Worm (Caenorhabditis elegans) whole organism, mixed stage, embryonic: ENCODE results near the gene cht-1.

Experiments
- M03D4.4 ChIP-seq: sonication (generic microtip); optimal IDR thresholded peaks from 2 replicates; lab custom pipeline; 2017; ENCODE audit warnings: mild to moderate bottlenecking, missing genetic modification characterization, missing compliant biosample characterization
- bed-3 ChIP-seq: fragments of 200-800 bp; sonication (Bioruptor generic); optimal IDR thresholded peaks from 3 replicates; lab custom pipeline; 2018; ENCODE audit warnings: mild to moderate bottlenecking, missing genetic modification characterization, moderate library complexity, missing compliant biosample characterization
- blmp-1 ChIP-seq: fragments of 150-350 bp; optimal IDR thresholded peaks from 2 replicates; lab custom pipeline; 2014; ENCODE audit warnings: missing biosample characterization, missing genetic modification characterization
- ceh-39 ChIP-seq: fragments of 150-350 bp; optimal IDR thresholded peaks from 2 replicates; lab custom pipeline; 2014; ENCODE audit warnings: missing biosample characterization, missing genetic modification characterization
- ceh-83 ChIP-seq: fragments of 200-800 bp; sonication (Bioruptor generic); optimal IDR thresholded peaks from 2 replicates; lab custom pipeline; 2018; ENCODE audit warnings: mild to moderate bottlenecking, missing genetic modification characterization, missing compliant biosample characterization
- cnd-1 ChIP-seq: fragments of 200-800 bp; sonication (Bioruptor generic); optimal IDR thresholded peaks from 2 replicates; lab custom pipeline; 2018; ENCODE audit warnings: mild to moderate bottlenecking, missing genetic modification characterization, missing compliant biosample characterization
- drap-1 ChIP-seq: fragments of 200-800 bp; sonication (Bioruptor generic); optimal IDR thresholded peaks from 3 replicates; lab custom pipeline; 2018; ENCODE audit warnings: mild to moderate bottlenecking, missing genetic modification characterization, missing compliant biosample characterization
- elt-1 ChIP-seq: sonication (generic microtip); optimal IDR thresholded peaks from 2 replicates; lab custom pipeline; 2017; ENCODE audit warnings: missing genetic modification characterization, mild to moderate bottlenecking, missing compliant biosample characterization, antibody characterized with exemption, moderate library complexity, borderline replicate concordance; ENCODE audit not compliant: insufficient read depth
- elt-3 ChIP-seq: fragments of 150-350 bp; optimal IDR thresholded peaks from 2 replicates; lab custom pipeline; 2014; ENCODE audit warnings: missing biosample characterization, missing genetic modification characterization
- flh-1 ChIP-seq: fragments of 200-800 bp; sonication (Bioruptor generic); optimal IDR thresholded peaks from 2 replicates; lab custom pipeline; 2018; ENCODE audit warnings: mild to moderate bottlenecking, missing genetic modification characterization, moderate library complexity, missing compliant biosample characterization
- ham-2 ChIP-seq: fragments of 200-800 bp; sonication (Bioruptor generic); optimal IDR thresholded peaks from 2 replicates; lab custom pipeline; 2018; ENCODE audit warnings: mild to moderate bottlenecking, missing genetic modification characterization, missing compliant biosample characterization
- hlh-1 ChIP-seq: fragments of 150-350 bp; optimal IDR thresholded peaks from 2 replicates; lab custom pipeline; 2014; ENCODE audit warnings: missing biosample characterization, missing genetic modification reagents, missing genetic modification characterization
- lin-13 ChIP-seq: fragments of 150-350 bp; optimal IDR thresholded peaks from 2 replicates; lab custom pipeline; 2014; ENCODE audit warnings: missing biosample characterization, missing genetic modification characterization
- lin-32 ChIP-seq: fragments of 200-800 bp; sonication (Bioruptor generic); optimal IDR thresholded peaks from 2 replicates; lab custom pipeline; 2018; ENCODE audit warnings: mild to moderate bottlenecking, missing genetic modification characterization, missing compliant biosample characterization
- lsy-2 ChIP-seq: fragments of 150-350 bp; optimal IDR thresholded peaks from 2 replicates; lab custom pipeline; 2014; ENCODE audit warnings: missing biosample characterization, missing genetic modification characterization
- mab-5 ChIP-seq: fragments of 150-350 bp; optimal IDR thresholded peaks from 2 replicates; lab custom pipeline; 2014; ENCODE audit warnings: missing biosample characterization, missing genetic modification characterization
- mep-1 ChIP-seq: fragments of 150-350 bp; optimal IDR thresholded peaks from 2 replicates; lab custom pipeline; 2017; ENCODE audit warnings: missing biosample characterization, missing genetic modification reagents, missing genetic modification characterization, inconsistent platforms
- nhr-12 ChIP-seq: fragments of 150-350 bp; optimal IDR thresholded peaks from 2 replicates; lab custom pipeline; 2014; ENCODE audit warnings: missing biosample characterization, missing genetic modification characterization
- nhr-2 ChIP-seq: fragments of 150-350 bp; optimal IDR thresholded peaks from 2 replicates; lab custom pipeline; 2014; ENCODE audit warnings: missing biosample characterization, missing genetic modification characterization
- nhr-237 ChIP-seq: fragments of 150-350 bp; optimal IDR thresholded peaks from 2 replicates; lab custom pipeline; 2014; ENCODE audit warnings: missing biosample characterization, missing genetic modification characterization
- nhr-28 ChIP-seq: fragments of 150-350 bp; optimal IDR thresholded peaks from 2 replicates; lab custom pipeline; 2014; ENCODE audit warnings: missing biosample characterization, missing genetic modification characterization
- nhr-76 ChIP-seq: sonication (generic microtip); optimal IDR thresholded peaks from 2 replicates; lab custom pipeline; 2017; ENCODE audit warnings: missing biosample characterization, missing genetic modification characterization
- pha-4 ChIP-seq: fragments of 150-350 bp; optimal IDR thresholded peaks from 2 replicates; lab custom pipeline; 2018; ENCODE audit warnings: missing biosample characterization, missing genetic modification reagents, missing genetic modification characterization
- sem-2 ChIP-seq: fragments of 200-800 bp; sonication (Bioruptor generic); optimal IDR thresholded peaks from 2 replicates; lab custom pipeline; 2018; ENCODE audit warnings: mild to moderate bottlenecking, missing genetic modification characterization, missing compliant biosample characterization
- snpc-4 ChIP-seq: fragments of 150-350 bp; optimal IDR thresholded peaks from 2 replicates; lab custom pipeline; 2014; ENCODE audit warnings: missing biosample characterization, missing genetic modification characterization
- sptf-1 ChIP-seq: sonication (generic microtip); optimal IDR thresholded peaks from 2 replicates; lab custom pipeline; 2017; ENCODE audit warnings: mild to moderate bottlenecking, missing genetic modification characterization, moderate library complexity, missing compliant biosample characterization
- tbx-8 ChIP-seq: fragments of 200-800 bp; sonication (Bioruptor generic); optimal IDR thresholded peaks from 2 replicates; lab custom pipeline; 2018; ENCODE audit warnings: mild to moderate bottlenecking, missing genetic modification characterization, moderate library complexity, missing compliant biosample characterization
- unc-62 ChIP-seq: fragments of 150-350 bp; optimal IDR thresholded peaks from 2 replicates; lab custom pipeline; 2014; ENCODE audit warnings: missing biosample characterization, missing genetic modification reagents, missing genetic modification characterization
- zip-8 ChIP-seq: fragments of 150-350 bp; optimal IDR thresholded peaks from 2 replicates; lab custom pipeline; 2014; ENCODE audit warnings: missing biosample characterization, missing genetic modification characterization
- ztf-11 ChIP-seq: fragments of 150-350 bp; optimal IDR thresholded peaks from 2 replicates; lab custom pipeline; 2014; ENCODE audit warnings: missing biosample characterization, missing genetic modification characterization

cht-1 gene

ce11 chrX:3416063-3416462 is 16.2 kb upstream of the cht-1 start:
- TF ChIP-seq mep-1 (tag; lab: Kevin White, UChicago) = no peak
- TF ChIP-seq tbx-8 = no peak
- no peak for TF ChIP-seq nhr-12 (tag; lab: Kevin White, UChicago)
- TF ChIP-seq blmp-1 (tag; lab: Kevin White, UChicago) = no peak
- no peak for TF ChIP-seq nhr-76 (tag; lab: Kevin White, UChicago)
- no peak for TF ChIP-seq drap-1 (GFP tag; lab: Kevin White, UChicago)
- no peak for TF ChIP-seq zip-8 (tag; lab: Kevin White, UChicago)
- no peak for TF ChIP-seq cnd-1 (tag; lab: Kevin White, UChicago)
- TF ChIP-seq ztf-11 (tag; lab: Kevin White, UChicago) = no peak
- no peak for TF ChIP-seq mab-5 (tag; lab: Kevin White, UChicago)
- no peak for TF ChIP-seq bed-3 (GFP tag; lab: Kevin White, UChicago)
- no peak for TF ChIP-seq M03D4.4
- TF ChIP-seq snpc-4 (tag; lab: Kevin White, UChicago) = no peak
- TF ChIP-seq lin-32 (GFP tag; lab: Kevin White, UChicago) = no peak
- TF ChIP-seq pha-4 (tag; lab: Kevin White, UChicago) = no peak
- no peak for TF ChIP-seq nhr-28 (tag; lab: Kevin White, UChicago)
- TF ChIP-seq sem-2 = no peak
- TF ChIP-seq lin-13 (tag; lab: Kevin White, UChicago) = no peak

ce11 chrX:3414660-3415144 is 14.9 kb upstream of the cht-1 start, which contains the start of gene dhs-27:
dhs-27 (minus strand) TSS chrX:3414710.
- TF ChIP-seq cnd-1 (tag; lab: Kevin White, UChicago) (no peak), elt-1 (tag; lab: Kevin White, UChicago) (peak; percentile 4), ham-2 (peak; percentile 45)

- TF ChIP-seq flh-1 (GFP tag; lab: Kevin White, UChicago) (no peak), hlh-1 (peak; percentile 9)
Measured at ce11 chrX:3411565-3412022, 11.8 kb upstream of the cht-1 start, which contains the start of gene unc-78. unc-78 (minus strand) TSS chrX:3411615.

- TF ChIP-seq bed-3 (GFP tag; lab: Kevin White, UChicago) (no peak), lsy-2 (tag; lab: Kevin White, UChicago) (no peak), elt-3 (no peak), ceh-83 (GFP tag; lab: Kevin White, UChicago) (no peak), nhr-76 (tag; lab: Kevin White, UChicago) (no peak), sptf-1 (tag; lab: Kevin White, UChicago) (no peak), nhr-28 (tag; lab: Kevin White, UChicago) (no peak)
Measured at ce11 chrX:3408717-3409303, 9.0 kb upstream of the cht-1 start.

ce11 chrX:3403195-3403594 is 3.4 kb upstream of the cht-1 start, which contains the start of gene vit-5:
vit-5 (plus strand) TSS chrX:3403471.
- no peak for TF ChIP-seq nhr-2 (tag; lab: Kevin White, UChicago)
- no peak for TF ChIP-seq zip-8 (tag; lab: Kevin White, UChicago)
- no peak for TF ChIP-seq unc-62 (GFP tag; lab: Kevin White, UChicago)
- TF ChIP-seq mep-1 (tag; lab: Kevin White, UChicago) = no peak
- TF ChIP-seq elt-1 (tag; lab: Kevin White, UChicago) = no peak
- TF ChIP-seq nhr-237 (tag; lab: Kevin White, UChicago) = no peak
- no peak for TF ChIP-seq sem-2
- TF ChIP-seq M03D4.4 = no peak
- no peak for TF ChIP-seq lin-32 (GFP tag; lab: Kevin White, UChicago)
- no peak for TF ChIP-seq ceh-39
- no peak for TF ChIP-seq nhr-28 (tag; lab: Kevin White, UChicago)
- TF ChIP-seq hlh-1 = no peak
- no peak for TF ChIP-seq blmp-1 (tag; lab: Kevin White, UChicago)
- TF ChIP-seq mab-5 (tag; lab: Kevin White, UChicago) = no peak
